Fruit fly (Drosophila melanogaster): Measurements from ENCODE around the gene Cmpk.

- TF ChIP-seq Sox100B (GFP tag; optimal IDR thresholded peaks at IDR 0.05), result peak; percentile 85
- no peak for TF ChIP-seq lov (optimal IDR thresholded peaks at IDR 0.05)
- TF ChIP-seq lov (GFP tag; IDR thresholded peaks at IDR 0.05), result no peak
These were observed 43.4 kb upstream of the Cmpk start, which contains the start of gene dysf for dm6 chr3R:26098502-26099210.

Data from whole organism, embryonic.